Fruit fly (Drosophila melanogaster) whole organism, wandering third instar larva: ENCODE results near the gene CG7988.

ENCODE experiments used
- Abd-B ChIP-seq: fragments of >200 bp; optimal IDR thresholded peaks from 2 replicates; lab custom pipeline; 2017; ENCODE audit warnings: missing biosample characterization, missing genetic modification characterization
- Hr78 ChIP-seq: fragments of >200 bp; optimal IDR thresholded peaks from 2 replicates; lab custom pipeline; 2017; ENCODE audit warnings: missing biosample characterization, missing genetic modification characterization
- Myc ChIP-seq: fragments of >200 bp; optimal IDR thresholded peaks from 2 replicates; lab custom pipeline; 2017
- OdsH ChIP-seq: fragments of 200-800 bp; sonication (Bioruptor generic); optimal IDR thresholded peaks from 2 replicates; lab custom pipeline; 2016; ENCODE audit warnings: missing biosample characterization, mild to moderate bottlenecking, missing genetic modification characterization
- Vsx2 ChIP-seq: fragments of 200-300, 225-300 bp; sonication (Bioruptor generic); optimal IDR thresholded peaks from 2 replicates; lab custom pipeline; 2018; ENCODE audit warnings: missing biosample characterization, missing genetic modification characterization; ENCODE audit not compliant: partially characterized antibody
- br ChIP-seq: fragments of 200-800 bp; sonication (Bioruptor generic); optimal IDR thresholded peaks from 2 replicates; lab custom pipeline; 2016; ENCODE audit warnings: missing biosample characterization, missing genetic modification characterization
- dmrt93B ChIP-seq: fragments of 200-800 bp; sonication (Bioruptor generic); optimal IDR thresholded peaks from 2 replicates; lab custom pipeline; 2018; ENCODE audit warnings: missing biosample characterization, mild to moderate bottlenecking, missing genetic modification characterization
- foxo ChIP-seq, 2 experiments: fragments of 200-800 bp; sonication (Bioruptor generic); optimal IDR thresholded peaks; 2 replicates in 1 of 2; 3 replicates in 1 of 2; lab custom pipeline; 2016 to 2017; ENCODE audit warnings: missing biosample characterization in 2 of 2, missing genetic modification characterization in 2 of 2
- pan ChIP-seq: fragments of >200 bp; optimal IDR thresholded peaks from 2 replicates; lab custom pipeline; 2017
- psq ChIP-seq: fragments of 200-800 bp; sonication (Bioruptor generic); optimal IDR thresholded peaks from 3 replicates; lab custom pipeline; 2017; ENCODE audit warnings: missing biosample characterization, mild to moderate bottlenecking, missing genetic modification characterization, moderate library complexity
- sage ChIP-seq: fragments of 200-800 bp; sonication (Bioruptor generic); optimal IDR thresholded peaks from 2 replicates; lab custom pipeline; 2016; ENCODE audit warnings: missing biosample characterization, mild to moderate bottlenecking, missing genetic modification characterization
- woc ChIP-seq: sonication (Bioruptor generic); optimal IDR thresholded peaks from 2 replicates; lab custom pipeline; 2016; ENCODE audit warnings: missing biosample characterization, mild to moderate bottlenecking, missing genetic modification characterization

dm6 chr3R:18269744-18270348 lies 49.5 kb downstream of the CG7988 start:
- TF ChIP-seq dmrt93B (GFP tag; lab: Kevin White, UChicago) (no peak), Vsx2 (no peak), Myc (no peak), woc (GFP tag; lab: Kevin White, UChicago) (no peak), OdsH (GFP tag; lab: Kevin White, UChicago) (no peak), pan (lab: Kevin White, UChicago) (no peak), Hr78 (GFP tag; lab: Kevin White, UChicago) (no peak), psq (GFP tag; lab: Kevin White, UChicago) (no peak), sage (GFP tag; lab: Kevin White, UChicago) (no peak), br (GFP tag; lab: Kevin White, UChicago) (no peak), foxo (GFP tag; optimal IDR thresholded peaks at IDR 0.05; lab: Kevin White, UChicago) (no peak), Abd-B (GFP tag; lab: Kevin White, UChicago) (no peak)
